Worm (Caenorhabditis elegans) whole organism, dauer: ENCODE results near the gene dlat-1.

ENCODE experiments used
- unc-62 ChIP-seq: sonication (generic microtip); optimal IDR thresholded peaks from 2 replicates; lab custom pipeline; 2017; ENCODE audit warnings: missing biosample characterization, missing genetic modification reagents, missing genetic modification characterization

Gene dlat-1

DNA sequence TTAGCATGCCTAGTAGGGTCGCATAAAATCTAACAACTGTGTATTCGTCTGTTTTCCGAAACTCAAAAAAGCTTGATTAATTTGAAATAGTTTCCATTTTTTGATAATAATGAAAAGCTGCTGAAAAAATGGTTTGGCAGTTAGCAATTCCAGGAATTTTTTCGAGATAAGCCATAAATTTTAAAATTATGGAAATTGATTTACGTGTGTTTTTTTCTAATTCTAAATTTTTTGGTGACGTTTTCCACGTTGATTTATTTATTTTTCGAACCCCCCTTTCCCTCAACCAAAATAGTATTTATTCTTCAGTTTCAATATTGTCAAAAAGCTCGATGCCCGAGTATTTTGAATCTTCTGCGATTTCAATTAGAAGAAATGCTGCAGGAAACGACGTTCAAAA, 18.2 kb downstream of the dlat-1 start, which contains the start of gene F23B12.1:
Gene F23B12.1, plus strand, starts transcription at position 301 of the 400 bp plus-strand sequence.
- no peak for TF ChIP-seq unc-62 (GFP tag; lab: Kevin White, UChicago)

DNA sequence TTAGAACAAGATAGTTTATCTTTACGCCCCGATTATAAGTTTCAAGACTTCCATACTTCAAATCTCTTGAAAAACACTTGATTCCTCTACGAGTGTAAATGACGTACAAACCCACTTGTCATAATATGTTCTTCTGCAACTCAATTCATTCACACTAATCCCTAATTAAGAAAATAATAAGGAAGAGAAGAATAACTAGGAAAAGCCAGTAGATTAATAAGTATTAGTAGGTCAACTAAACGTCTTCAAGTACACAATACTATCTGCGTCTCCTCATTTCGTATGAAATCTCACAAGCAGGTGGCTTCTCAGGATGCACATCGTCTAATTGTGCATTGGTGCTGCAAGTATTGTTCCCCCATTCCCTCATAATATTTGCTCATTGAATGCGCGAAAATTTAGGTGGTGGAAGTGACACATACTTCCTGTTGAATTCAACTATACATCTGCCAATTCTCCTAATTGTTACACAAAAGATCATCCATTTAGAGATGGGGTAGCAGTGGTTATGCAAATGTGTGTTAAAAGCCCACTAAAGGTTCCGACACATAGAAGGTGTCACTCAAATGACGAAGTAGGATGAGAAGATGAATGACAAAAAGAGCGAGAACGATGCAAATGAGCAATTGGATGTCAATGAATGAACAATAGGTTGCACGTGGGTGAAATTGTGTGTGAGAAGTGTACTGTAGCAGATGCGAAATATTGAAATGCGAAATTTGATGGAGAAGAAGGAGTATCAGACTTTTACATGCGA, 19.8 kb downstream of the dlat-1 start:
- TF ChIP-seq unc-62 (GFP tag; lab: Kevin White, UChicago) = no peak

DNA sequence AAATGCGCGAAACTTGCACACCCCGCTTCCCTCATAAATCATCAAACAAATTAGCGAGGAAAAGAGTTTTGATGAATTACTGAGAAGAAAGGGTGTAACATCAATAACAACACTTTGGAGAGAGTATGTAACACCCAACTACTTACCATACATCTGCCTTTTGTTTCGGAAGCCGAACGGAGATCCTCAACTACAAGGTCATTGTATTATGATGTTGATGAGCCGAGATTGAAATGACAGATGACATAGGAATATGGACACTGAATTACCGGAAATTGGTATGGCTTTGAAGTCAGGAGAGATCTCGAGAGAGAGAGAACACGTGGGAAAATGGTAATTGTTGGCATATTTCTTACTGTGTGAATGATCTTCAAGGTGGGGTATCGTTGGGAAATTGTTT, 21.1 kb downstream of the dlat-1 start:
- no peak for TF ChIP-seq unc-62 (GFP tag; lab: Kevin White, UChicago)

DNA sequence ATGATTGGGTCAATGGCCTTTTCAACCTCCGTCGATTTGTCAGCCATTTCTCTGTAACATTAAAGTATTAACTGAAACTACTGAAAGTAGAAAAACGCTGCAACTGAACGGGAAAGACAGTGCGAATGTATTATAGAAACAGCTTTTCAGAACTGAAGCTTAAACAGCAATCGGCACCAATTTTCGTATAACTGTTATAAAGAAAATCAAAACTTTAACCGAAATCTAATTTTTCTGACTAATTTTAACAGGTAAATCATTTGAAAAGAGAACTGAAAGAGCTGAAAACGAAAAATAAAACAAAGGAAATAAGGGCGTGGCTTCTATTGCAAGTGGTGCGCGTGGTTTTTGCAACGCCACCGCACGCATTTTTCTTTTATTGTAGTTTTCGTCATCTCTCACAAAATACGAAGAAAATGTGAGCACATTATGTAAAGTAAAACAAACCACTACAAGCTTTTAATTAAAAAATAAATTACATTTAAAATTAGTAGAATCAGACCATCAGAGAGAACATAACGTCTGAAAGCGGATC, 22.1 kb downstream of the dlat-1 start, which contains the start of gene rrsr-1:
Gene rrsr-1, minus strand, starts transcription at position 51 of the 535 bp plus-strand sequence.
- no peak for TF ChIP-seq unc-62 (GFP tag; lab: Kevin White, UChicago)

DNA sequence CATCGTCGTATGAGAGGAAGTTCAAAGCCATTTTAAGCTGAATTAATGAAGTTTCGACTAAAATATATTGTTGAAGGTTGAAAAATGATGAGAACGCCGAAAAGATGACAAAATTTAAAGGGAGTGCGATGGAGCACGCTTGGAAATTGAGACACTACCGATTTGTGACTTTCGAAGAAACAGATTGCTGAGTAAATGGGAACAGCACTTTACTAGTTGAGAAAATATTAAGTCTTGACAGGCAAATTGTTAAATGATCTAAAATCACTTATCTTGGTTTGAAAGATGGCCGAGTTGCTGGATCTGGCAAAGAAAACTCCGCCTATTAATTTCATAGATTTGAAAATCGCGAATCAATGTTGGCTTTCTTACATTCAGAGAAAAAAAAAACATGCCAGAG, 23.8 kb downstream of the dlat-1 start, which contains the start of gene rpoa-12:
Gene rpoa-12, minus strand, starts transcription at position 37 of the 400 bp plus-strand sequence.
- no peak for TF ChIP-seq unc-62 (GFP tag; lab: Kevin White, UChicago)

DNA sequence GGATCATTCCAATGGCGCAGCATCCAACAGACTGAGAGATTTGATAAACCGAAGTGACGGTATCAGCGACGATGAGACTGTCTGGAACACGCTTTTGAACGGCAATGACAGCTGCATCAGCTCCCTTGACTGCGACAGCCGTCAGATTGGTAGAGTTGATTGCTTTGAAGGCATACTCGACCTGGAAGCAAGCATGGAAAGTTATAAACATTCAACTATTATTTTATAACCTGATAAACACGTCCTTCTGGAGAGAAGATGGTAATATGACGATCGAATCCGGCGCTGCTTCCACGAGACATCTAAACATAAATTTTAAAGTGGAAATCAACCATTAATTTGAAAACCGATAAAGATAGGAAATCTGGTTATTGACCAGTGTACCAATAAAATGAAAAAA, 24.8 kb downstream of the dlat-1 start, which contains the start of gene pas-1:
Gene pas-1, minus strand, starts transcription at position 302 of the 400 bp plus-strand sequence.
- no peak for TF ChIP-seq unc-62 (GFP tag; lab: Kevin White, UChicago)

DNA sequence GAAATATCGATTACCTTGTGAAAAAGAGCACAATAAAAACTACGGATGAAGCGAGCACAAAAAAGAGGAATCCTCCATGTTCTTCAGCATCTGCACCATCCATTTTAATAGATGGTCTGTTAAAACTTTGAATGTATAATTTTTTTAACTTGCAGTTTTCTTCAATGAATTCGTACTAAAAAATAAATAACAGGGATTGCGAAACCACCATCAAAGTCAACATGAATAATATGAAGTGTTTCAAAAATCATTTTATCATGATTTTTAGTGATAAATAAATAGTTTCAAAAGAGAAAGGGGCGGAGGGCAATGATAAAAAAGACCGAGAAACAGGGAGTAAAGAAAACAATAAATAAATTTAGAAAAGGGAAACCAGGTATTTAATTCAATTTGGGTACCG, 25.8 kb downstream of the dlat-1 start, which contains the start of gene dhs-22:
Gene dhs-22, minus strand, starts transcription at position 116 of the 400 bp plus-strand sequence.
- no peak for TF ChIP-seq unc-62 (GFP tag; lab: Kevin White, UChicago)

DNA sequence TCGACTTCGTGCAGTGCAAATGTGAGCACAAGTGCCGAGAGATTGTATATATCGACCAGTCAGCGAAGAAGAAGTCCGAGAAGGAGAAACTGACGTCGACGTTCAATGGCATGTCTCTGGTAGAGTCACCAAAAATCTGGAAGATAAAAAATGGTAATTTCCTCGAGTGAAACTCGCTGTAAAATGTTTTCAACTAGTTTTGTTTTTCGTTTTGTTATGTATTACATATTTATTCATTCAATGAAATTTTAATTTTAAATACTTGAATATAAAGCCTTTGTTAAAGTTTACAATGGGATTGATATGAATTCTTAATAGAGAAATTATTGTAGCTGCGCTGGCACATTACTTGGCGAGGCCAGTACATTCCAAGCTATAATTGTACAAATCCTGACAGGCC, 27.2 kb downstream of the dlat-1 start:
- TF ChIP-seq unc-62 (GFP tag; lab: Kevin White, UChicago) = no peak

DNA sequence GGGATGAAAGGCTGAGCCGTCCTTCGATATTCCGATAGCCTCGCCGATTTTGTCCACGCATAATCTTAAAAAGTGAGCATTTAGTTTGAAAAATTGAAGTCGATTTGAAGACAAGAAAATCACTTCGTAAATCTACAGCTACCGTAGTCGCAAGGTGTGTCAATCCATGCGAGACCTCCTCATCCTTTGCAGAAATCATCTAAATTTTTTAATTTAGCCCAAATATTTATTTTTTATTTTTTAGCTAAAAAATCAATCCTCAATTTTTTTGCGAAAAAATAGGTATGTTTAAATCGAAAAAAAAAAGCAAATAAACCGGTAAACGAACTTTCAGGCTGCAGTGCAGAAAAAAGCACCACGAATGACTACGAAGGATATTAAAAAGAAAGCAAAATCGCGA, 29.4 kb downstream of the dlat-1 start, which contains the start of the genes nxf-2 and set-31:
Gene nxf-2, minus strand, starts transcription at position 101 of the 400 bp plus-strand sequence.
Gene set-31, plus strand, starts transcription at position 169 of the 400 bp plus-strand sequence.
- no peak for TF ChIP-seq unc-62 (GFP tag; lab: Kevin White, UChicago)

DNA sequence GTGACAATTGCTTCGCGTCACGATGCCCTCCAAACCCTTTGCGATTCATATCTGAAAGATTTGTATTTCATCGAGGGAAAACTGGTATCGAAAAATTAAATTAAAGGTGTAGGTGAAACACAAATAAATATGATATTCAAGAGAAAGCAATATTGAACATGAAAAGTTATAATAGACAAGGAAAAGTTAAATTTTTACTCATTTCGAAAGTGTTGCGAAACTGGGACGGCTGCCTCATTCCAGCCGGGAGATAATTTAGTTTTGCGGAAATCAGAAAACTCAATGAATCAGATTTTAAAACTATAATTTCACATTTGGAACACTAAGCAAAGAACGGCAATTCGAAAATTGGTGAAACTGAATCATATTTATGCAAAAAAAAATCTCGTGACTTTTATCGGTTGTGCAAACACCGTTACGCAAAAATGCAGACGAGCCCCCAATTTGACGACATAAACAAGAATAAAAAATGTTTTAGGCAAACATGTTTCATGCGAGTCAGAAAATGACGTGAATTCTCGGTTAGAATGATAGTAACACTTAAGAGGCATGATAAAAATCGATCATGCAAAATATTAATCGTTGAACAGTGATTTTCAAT, 32.0 kb downstream of the dlat-1 start, which contains the start of the genes nxf-1 and C15H11.11:
Gene nxf-1, minus strand, starts transcription at position 51 of the 601 bp plus-strand sequence.
Gene C15H11.11, plus strand, starts transcription at position 536 of the 601 bp plus-strand sequence.
- TF ChIP-seq unc-62 (GFP tag; lab: Kevin White, UChicago) = no peak

DNA sequence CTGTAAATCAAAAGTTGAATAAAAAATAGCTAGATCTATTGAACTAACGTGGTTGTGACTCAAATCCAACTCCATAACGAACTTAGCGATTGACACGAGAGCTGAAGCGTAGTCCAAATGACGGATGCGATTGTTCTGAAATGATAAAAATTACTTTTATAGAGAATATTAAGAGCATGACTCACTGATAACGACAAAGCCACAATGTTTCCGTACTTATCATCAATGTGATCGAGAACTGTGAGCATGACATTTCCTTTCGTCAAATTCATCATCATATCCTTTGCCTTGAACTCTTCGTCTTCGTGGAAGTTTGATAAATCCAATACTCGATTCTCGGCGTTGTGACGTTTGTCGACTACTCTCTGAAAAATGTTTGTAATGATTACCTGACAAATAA, 33.1 kb downstream of the dlat-1 start:
- no peak for TF ChIP-seq unc-62 (GFP tag; lab: Kevin White, UChicago)

DNA sequence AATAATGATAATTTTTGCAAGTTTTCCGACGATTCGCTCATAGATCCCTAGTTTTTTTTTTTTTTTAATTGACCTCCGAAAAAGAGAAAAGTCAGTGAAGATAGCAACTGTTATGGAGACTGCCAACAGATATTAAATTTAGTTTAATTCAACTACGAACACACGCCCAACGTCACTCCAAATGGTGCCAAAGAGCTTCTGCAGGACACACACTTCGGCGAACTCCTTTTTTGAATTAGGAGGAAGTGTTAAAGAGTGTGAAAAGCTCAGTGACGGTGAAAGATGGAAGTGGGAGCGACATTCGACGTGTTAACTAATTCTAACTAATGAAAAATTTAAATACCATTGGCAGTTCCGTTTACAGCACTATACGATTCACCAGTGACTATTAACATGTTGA, 35.1 kb downstream of the dlat-1 start:
- no peak for TF ChIP-seq unc-62 (GFP tag; lab: Kevin White, UChicago)

DNA sequence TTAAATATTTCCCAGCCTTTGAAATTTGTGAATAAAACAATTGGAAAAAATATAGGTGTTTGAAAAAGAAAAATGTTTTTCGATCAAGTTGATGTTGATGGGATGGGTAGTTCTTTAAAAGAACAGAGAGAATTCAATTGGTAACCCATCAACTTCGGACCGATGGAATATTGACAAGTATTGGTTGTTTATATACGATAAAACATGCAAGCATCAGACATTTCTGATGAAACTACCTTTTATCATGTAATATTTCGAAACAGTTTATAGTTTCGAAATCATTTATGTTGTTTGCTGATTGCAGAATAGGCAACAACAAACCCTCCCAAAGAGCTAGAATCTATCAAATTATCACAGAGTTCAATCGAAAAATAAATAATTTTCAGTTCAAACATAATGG, 37.2 kb downstream of the dlat-1 start:
- no peak for TF ChIP-seq unc-62 (GFP tag; lab: Kevin White, UChicago)

DNA sequence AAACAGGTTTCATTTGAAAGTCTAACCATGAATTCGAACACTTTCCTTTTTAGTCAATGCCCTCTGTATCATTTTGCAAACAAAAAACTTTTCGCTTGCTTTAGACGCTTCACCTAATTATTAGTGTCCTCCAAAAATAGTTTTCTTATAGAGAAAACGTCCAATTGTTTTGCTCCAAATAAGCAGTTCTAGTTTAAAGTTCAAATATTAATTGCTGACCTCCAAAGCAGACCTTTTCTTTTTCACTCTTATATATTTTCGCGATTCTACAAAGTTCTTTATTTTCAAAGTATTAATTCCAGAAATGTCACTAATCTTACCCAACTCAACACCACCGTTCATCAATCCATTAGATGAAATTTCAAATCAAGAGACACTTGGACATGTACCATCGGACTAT, 38.3 kb downstream of the dlat-1 start, which contains the start of gene gnrr-2:
Gene gnrr-2, plus strand, starts transcription at position 301 of the 400 bp plus-strand sequence.
- TF ChIP-seq unc-62 (GFP tag; lab: Kevin White, UChicago) = no peak

DNA sequence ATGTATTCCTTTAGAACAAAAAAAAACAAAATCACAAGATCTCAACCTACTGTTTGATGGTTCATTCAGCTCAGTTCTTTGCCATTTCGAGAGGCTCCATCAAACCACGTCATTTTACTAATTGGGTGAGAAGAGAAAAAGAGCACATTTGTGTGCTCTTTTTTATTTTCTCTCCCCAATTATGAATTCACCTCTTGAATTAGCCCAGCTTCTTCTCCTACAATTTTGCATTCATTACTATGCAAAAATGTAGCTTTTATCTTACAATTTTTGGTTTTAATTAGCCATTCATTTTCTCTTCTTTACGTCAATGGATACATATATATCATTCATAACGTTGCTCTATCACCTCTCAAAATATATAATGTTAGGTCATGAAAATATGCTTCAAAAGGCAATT, 41.4 kb downstream of the dlat-1 start:
- no peak for TF ChIP-seq unc-62 (GFP tag; lab: Kevin White, UChicago)
